Worm (Caenorhabditis elegans): ENCODE results near the gene Y43C5A.3.

- TF ChIP-seq pqm-1 (tag; optimal IDR thresholded peaks at IDR 0.05) = no peak
- TF ChIP-seq nhr-28 (tag; optimal IDR thresholded peaks at IDR 0.05) = no peak
- TF ChIP-seq elt-2 (tag; optimal IDR thresholded peaks at IDR 0.05) = peak; percentile 39
- no peak for TF ChIP-seq nhr-11 (tag; optimal IDR thresholded peaks at IDR 0.05)
- TF ChIP-seq nhr-237 (tag; optimal IDR thresholded peaks at IDR 0.05) = no peak
- TF ChIP-seq zag-1 (tag; optimal IDR thresholded peaks at IDR 0.05) = no peak
- TF ChIP-seq ama-1 (optimal IDR thresholded peaks at IDR 0.05) = no peak
- TF ChIP-seq ztf-11 (tag; optimal IDR thresholded peaks at IDR 0.05) = no peak
- TF ChIP-seq skn-1 (tag; optimal IDR thresholded peaks at IDR 0.05) = no peak
- TF ChIP-seq unc-62 (GFP tag; optimal IDR thresholded peaks at IDR 0.05) = no peak
- TF ChIP-seq lsy-2 (tag; optimal IDR thresholded peaks at IDR 0.05) = no peak
- no peak for TF ChIP-seq sptf-1 (tag; optimal IDR thresholded peaks at IDR 0.05)
Measured at ce11 chrIV:10235279-10235829, 38.5 kb upstream of the Y43C5A.3 start, which contains the start of gene ech-9.

All from whole organism, L1 larva.